Worm (Caenorhabditis elegans) whole organism, L3 larva: ENCODE results near the gene C17B7.9.

Experiments used
- nfya-1 ChIP-seq: sonication (generic microtip); optimal IDR thresholded peaks from 2 replicates; lab custom pipeline; 2017; ENCODE audit warnings: missing genetic modification characterization, mild to moderate bottlenecking, missing compliant biosample characterization, antibody characterized with exemption, moderate library complexity; ENCODE audit not compliant: insufficient read depth
- nhr-11 ChIP-seq: fragments of 150-350 bp; optimal IDR thresholded peaks from 2 replicates; lab custom pipeline; 2014; ENCODE audit warnings: missing biosample characterization, missing genetic modification characterization
- nhr-12 ChIP-seq: fragments of 150-350 bp; optimal IDR thresholded peaks from 2 replicates; lab custom pipeline; 2014; ENCODE audit warnings: missing biosample characterization, missing genetic modification characterization
- nhr-23 ChIP-seq: fragments of 150-350 bp; optimal IDR thresholded peaks from 2 replicates; lab custom pipeline; 2014; ENCODE audit warnings: missing biosample characterization, missing genetic modification reagents, missing genetic modification characterization
- nhr-76 ChIP-seq: fragments of 150-350 bp; sonication (generic microtip); optimal IDR thresholded peaks from 5 replicates; lab custom pipeline; 2014; ENCODE audit warnings: missing biosample characterization, missing genetic modification characterization
- snpc-4 ChIP-seq: fragments of 150-350 bp; optimal IDR thresholded peaks from 2 replicates; lab custom pipeline; 2014; ENCODE audit warnings: missing biosample characterization, missing genetic modification characterization
- unc-62 ChIP-seq: fragments of 150-350 bp; sonication (generic microtip); optimal IDR thresholded peaks from 4 replicates; lab custom pipeline; 2014; ENCODE audit warnings: missing biosample characterization, missing genetic modification reagents, missing genetic modification characterization
- ztf-4 ChIP-seq: fragments of 150-350 bp; optimal IDR thresholded peaks from 2 replicates; lab custom pipeline; 2014; ENCODE audit warnings: missing biosample characterization, missing genetic modification characterization

- TF ChIP-seq ztf-4 (tag; lab: Kevin White, UChicago) (no peak), nfya-1 (no peak), nhr-23 (tag; lab: Kevin White, UChicago) (no peak), nhr-12 (no peak), nhr-76 (tag; lab: Kevin White, UChicago) (no peak), nhr-11 (tag; lab: Kevin White, UChicago) (no peak), snpc-4 (no peak), unc-62 (GFP tag; lab: Kevin White, UChicago) (no peak)
Observed at ce11 chrV:3287330-3287729, 44.6 kb downstream of the C17B7.9 start, which contains the start of gene F35F10.7.
